Fruit fly (Drosophila melanogaster) whole organism, embryonic: ENCODE results near the gene SP1173.

Source experiments
- Atf3 ChIP-seq: fragments of 200-800 bp; sonication (Bioruptor generic); optimal IDR thresholded peaks from 3 replicates; lab custom pipeline; 2016; ENCODE audit warnings: missing biosample characterization, missing genetic modification characterization
- B-H2 ChIP-seq: fragments of 200-800 bp; sonication (Bioruptor generic); optimal IDR thresholded peaks from 2 replicates; lab custom pipeline; 2018; ENCODE audit warnings: missing biosample characterization, mild to moderate bottlenecking, missing genetic modification characterization
- CG10267 ChIP-seq: fragments of 200-800 bp; sonication (Bioruptor generic); optimal IDR thresholded peaks from 2 replicates; lab custom pipeline; 2018; ENCODE audit warnings: missing biosample characterization, mild to moderate bottlenecking, missing genetic modification characterization, moderate library complexity
- CG10543 ChIP-seq: fragments of 200-800 bp; sonication (Bioruptor generic); optimal IDR thresholded peaks from 3 replicates; lab custom pipeline; 2017; ENCODE audit warnings: missing biosample characterization, mild to moderate bottlenecking, missing genetic modification characterization, moderate library complexity
- CG10565 ChIP-seq: fragments of 200-800 bp; sonication (Bioruptor generic); optimal IDR thresholded peaks from 3 replicates; lab custom pipeline; 2016; ENCODE audit warnings: missing biosample characterization, mild to moderate bottlenecking, missing genetic modification characterization
- CG12299 ChIP-seq: fragments of 200-800 bp; sonication (Bioruptor generic); optimal IDR thresholded peaks from 2 replicates; lab custom pipeline; 2018; ENCODE audit warnings: missing biosample characterization, mild to moderate bottlenecking, missing genetic modification characterization
- CG12391 ChIP-seq: fragments of 200-800 bp; sonication (Bioruptor generic); optimal IDR thresholded peaks from 3 replicates; lab custom pipeline; 2018; ENCODE audit warnings: missing biosample characterization, mild to moderate bottlenecking, missing genetic modification characterization, moderate library complexity
- CG15011 ChIP-seq: fragments of 200-800 bp; sonication (Bioruptor generic); optimal IDR thresholded peaks from 3 replicates; lab custom pipeline; 2018; ENCODE audit warnings: missing biosample characterization, mild to moderate bottlenecking, missing genetic modification characterization
- CG1792 ChIP-seq: fragments of 200-800 bp; sonication (Bioruptor generic); optimal IDR thresholded peaks from 2 replicates; lab custom pipeline; 2016; ENCODE audit warnings: missing biosample characterization, missing genetic modification characterization
- CG18764 ChIP-seq: fragments of 200-800 bp; sonication (Bioruptor generic); optimal IDR thresholded peaks from 3 replicates; lab custom pipeline; 2016; ENCODE audit warnings: missing biosample characterization, missing genetic modification characterization
- CG2199 ChIP-seq: fragments of 200-800 bp; sonication (Bioruptor generic); IDR thresholded peaks from 3 replicates; pipeline ENCODE4 v1.3.6; 2022; ENCODE audit warnings: missing biosample characterization, missing genetic modification characterization
- CG32532 ChIP-seq: fragments of 200-800 bp; sonication (Bioruptor generic); IDR thresholded peaks from 2 replicates; pipeline ENCODE4 v1.3.6; 2022; ENCODE audit warnings: missing biosample characterization, missing genetic modification characterization
- CG3281 ChIP-seq: fragments of 200-800 bp; sonication (Bioruptor generic); optimal IDR thresholded peaks from 3 replicates; lab custom pipeline; 2017; ENCODE audit warnings: missing biosample characterization, mild to moderate bottlenecking, missing genetic modification characterization
- CG4328 ChIP-seq: fragments of 200-800 bp; sonication (Bioruptor generic); optimal IDR thresholded peaks from 3 replicates; lab custom pipeline; 2017; ENCODE audit warnings: missing biosample characterization, missing genetic modification reagents, missing genetic modification characterization
- CG4424 ChIP-seq: fragments of 200-800 bp; sonication (Bioruptor generic); optimal IDR thresholded peaks from 3 replicates; lab custom pipeline; 2016; ENCODE audit warnings: missing biosample characterization, missing genetic modification characterization
- CG6254 ChIP-seq: fragments of 200-800 bp; sonication (Bioruptor generic); optimal IDR thresholded peaks from 3 replicates; lab custom pipeline; 2017; ENCODE audit warnings: mild to moderate bottlenecking, missing biosample characterization, missing genetic modification reagents, missing genetic modification characterization
- CG6689 ChIP-seq: fragments of 200-800 bp; sonication (Bioruptor generic); IDR thresholded peaks from 2 replicates; pipeline ENCODE4 v1.3.6; 2022; ENCODE audit warnings: missing biosample characterization, missing genetic modification characterization
- CG6813 ChIP-seq: fragments of 200-800 bp; sonication (Bioruptor generic); optimal IDR thresholded peaks from 2 replicates; lab custom pipeline; 2017; ENCODE audit warnings: missing biosample characterization, missing genetic modification characterization, mild to moderate bottlenecking, moderate library complexity, missing genetic modification reagents
- CG7357 ChIP-seq: fragments of 200-800 bp; sonication (Bioruptor generic); IDR thresholded peaks from 3 replicates; pipeline ENCODE4 v1.3.6; 2022; ENCODE audit warnings: missing biosample characterization, missing genetic modification characterization
- Camta ChIP-seq: fragments of 200-800 bp; sonication (Bioruptor generic); optimal IDR thresholded peaks from 2 replicates; lab custom pipeline; 2016; ENCODE audit warnings: missing biosample characterization, missing genetic modification characterization
- Chrac-16 ChIP-seq: fragments of 200-800 bp; sonication (Bioruptor generic); optimal IDR thresholded peaks from 3 replicates; lab custom pipeline; 2016; ENCODE audit warnings: missing biosample characterization, missing genetic modification characterization
- Ets97D ChIP-seq: fragments of 200-800 bp; sonication (Bioruptor generic); optimal IDR thresholded peaks from 3 replicates; lab custom pipeline; 2016; ENCODE audit warnings: missing biosample characterization, missing genetic modification characterization
- Lpt ChIP-seq: fragments of >200 bp; optimal IDR thresholded peaks from 2 replicates; lab custom pipeline; 2018; ENCODE audit warnings: missing biosample characterization, missing genetic modification characterization
- Nf-YA ChIP-seq: fragments of 200-800 bp; sonication (Bioruptor generic); IDR thresholded peaks from 2 replicates; pipeline ENCODE4 v1.3.6; 2022; ENCODE audit warnings: missing biosample characterization, missing genetic modification characterization
- Nf-YC ChIP-seq: fragments of 200-800 bp; optimal IDR thresholded peaks from 3 replicates; lab custom pipeline; 2019; ENCODE audit warnings: missing biosample characterization, mild to moderate bottlenecking, missing genetic modification characterization, moderate library complexity
- Scr ChIP-seq: fragments of 200-800 bp; sonication (Bioruptor generic); IDR thresholded peaks from 2 replicates; pipeline ENCODE4 v1.3.6; 2022; ENCODE audit warnings: missing biosample characterization, missing genetic modification characterization; ENCODE audit not compliant: partially characterized antibody
- Six4 ChIP-seq: fragments of 200-800 bp; sonication (Bioruptor generic); optimal IDR thresholded peaks from 2 replicates; lab custom pipeline; 2016; ENCODE audit warnings: missing biosample characterization, missing genetic modification characterization
- Sox100B ChIP-seq: fragments of 200-800 bp; sonication (Bioruptor generic); optimal IDR thresholded peaks from 3 replicates; lab custom pipeline; 2018; ENCODE audit warnings: missing biosample characterization, mild to moderate bottlenecking, missing genetic modification characterization
- Sry-β ChIP-seq: fragments of 200-800 bp; sonication (Bioruptor generic); optimal IDR thresholded peaks from 2 replicates; lab custom pipeline; 2018; ENCODE audit warnings: missing biosample characterization, mild to moderate bottlenecking, missing genetic modification characterization, moderate library complexity
- Trl ChIP-seq, 3 experiments: fragments of >200 bp in 2 of 3; fragments of 200-800 bp in 1 of 3; sonication (Bioruptor generic) in 1 of 3; optimal IDR thresholded peaks; 2 replicates in 1 of 3; 3 replicates in 2 of 3; lab custom pipeline; 2016 to 2017; ENCODE audit warnings: missing biosample characterization in 1 of 3, missing genetic modification characterization in 1 of 3
- bigmax ChIP-seq: fragments of 200-800 bp; sonication (Bioruptor generic); optimal IDR thresholded peaks from 2 replicates; lab custom pipeline; 2018; ENCODE audit warnings: missing biosample characterization, mild to moderate bottlenecking, missing genetic modification characterization
- cad ChIP-seq: fragments of >200 bp; optimal IDR thresholded peaks from 2 replicates; lab custom pipeline; 2017; ENCODE audit warnings: missing biosample characterization, missing genetic modification characterization
- chm ChIP-seq: fragments of 200-800 bp; sonication (Bioruptor generic); IDR thresholded peaks from 2 replicates; pipeline ENCODE4 v1.3.6; 2022; ENCODE audit warnings: missing biosample characterization, missing genetic modification characterization
- corto ChIP-seq: fragments of 200-800 bp; sonication (Bioruptor generic); optimal IDR thresholded peaks from 2 replicates; lab custom pipeline; 2016; ENCODE audit warnings: missing biosample characterization, mild to moderate bottlenecking, missing genetic modification characterization, moderate library complexity
- crc ChIP-seq: fragments of 200-800 bp; sonication (Bioruptor generic); optimal IDR thresholded peaks from 2 replicates; lab custom pipeline; 2016; ENCODE audit warnings: missing biosample characterization, missing genetic modification characterization
- dan ChIP-seq: fragments of 200-800 bp; sonication (Bioruptor generic); IDR thresholded peaks from 2 replicates; pipeline ENCODE4 v1.3.6; 2022; ENCODE audit warnings: missing biosample characterization, missing genetic modification characterization
- dimm ChIP-seq: fragments of 200-800 bp; sonication (Bioruptor generic); IDR thresholded peaks from 2 replicates; pipeline ENCODE4 v1.3.6; 2022; ENCODE audit warnings: missing biosample characterization, missing genetic modification characterization
- emc ChIP-seq: fragments of 200-800 bp; sonication (Bioruptor generic); optimal IDR thresholded peaks from 2 replicates; lab custom pipeline; 2016; ENCODE audit warnings: missing biosample characterization, missing genetic modification characterization
- en ChIP-seq: fragments of 200-800 bp; sonication (Bioruptor generic); optimal IDR thresholded peaks from 2 replicates; lab custom pipeline; 2016; ENCODE audit warnings: missing biosample characterization, missing genetic modification characterization
- fd64A ChIP-seq: fragments of 200-800 bp; sonication (Bioruptor generic); optimal IDR thresholded peaks from 3 replicates; lab custom pipeline; 2018; ENCODE audit warnings: missing biosample characterization, mild to moderate bottlenecking, missing genetic modification characterization
- insv ChIP-seq, 2 experiments: fragments of 200-800 bp; sonication (Bioruptor generic); optimal IDR thresholded peaks; 3 replicates each; lab custom pipeline; 2016 to 2018; ENCODE audit warnings: missing biosample characterization in 2 of 2, missing genetic modification characterization in 2 of 2
- inv ChIP-seq: fragments of 200-800 bp; sonication (Bioruptor generic); IDR thresholded peaks from 2 replicates; pipeline ENCODE4 v1.3.6; 2022; ENCODE audit warnings: missing biosample characterization, missing genetic modification characterization; ENCODE audit not compliant: partially characterized antibody
- lilli ChIP-seq: fragments of 200-800 bp; sonication (Bioruptor generic); optimal IDR thresholded peaks from 3 replicates; lab custom pipeline; 2016; ENCODE audit warnings: missing biosample characterization, missing genetic modification characterization
- sisA ChIP-seq: fragments of 200-800 bp; sonication (Bioruptor generic); IDR thresholded peaks from 2 replicates; pipeline ENCODE4 v1.3.6; 2022; ENCODE audit warnings: missing biosample characterization, missing genetic modification characterization
- sr ChIP-seq: fragments of 200-800 bp; sonication (Bioruptor generic); IDR thresholded peaks from 3 replicates; pipeline ENCODE4 v1.3.6; 2022; ENCODE audit warnings: missing biosample characterization, missing genetic modification characterization
- tgo ChIP-seq: fragments of 200-800 bp; sonication (Bioruptor generic); IDR thresholded peaks from 3 replicates; pipeline ENCODE4 v1.3.6; 2022; ENCODE audit warnings: missing biosample characterization, missing genetic modification characterization
- unc-4 ChIP-seq: fragments of 200-800 bp; sonication (Bioruptor generic); IDR thresholded peaks from 2 replicates; pipeline ENCODE4 v1.3.6; 2022; ENCODE audit warnings: missing biosample characterization, missing genetic modification characterization; ENCODE audit not compliant: partially characterized antibody
- vvl ChIP-seq: fragments of 200-800 bp; sonication (Bioruptor generic); IDR thresholded peaks from 2 replicates; pipeline ENCODE4 v1.3.6; 2022; ENCODE audit warnings: missing biosample characterization, missing genetic modification characterization
- wdn ChIP-seq: fragments of 200-800 bp; sonication (Bioruptor generic); IDR thresholded peaks from 2 replicates; pipeline ENCODE4 v1.3.6; 2022; ENCODE audit warnings: missing biosample characterization, missing genetic modification characterization

Gene SP1173

DNA sequence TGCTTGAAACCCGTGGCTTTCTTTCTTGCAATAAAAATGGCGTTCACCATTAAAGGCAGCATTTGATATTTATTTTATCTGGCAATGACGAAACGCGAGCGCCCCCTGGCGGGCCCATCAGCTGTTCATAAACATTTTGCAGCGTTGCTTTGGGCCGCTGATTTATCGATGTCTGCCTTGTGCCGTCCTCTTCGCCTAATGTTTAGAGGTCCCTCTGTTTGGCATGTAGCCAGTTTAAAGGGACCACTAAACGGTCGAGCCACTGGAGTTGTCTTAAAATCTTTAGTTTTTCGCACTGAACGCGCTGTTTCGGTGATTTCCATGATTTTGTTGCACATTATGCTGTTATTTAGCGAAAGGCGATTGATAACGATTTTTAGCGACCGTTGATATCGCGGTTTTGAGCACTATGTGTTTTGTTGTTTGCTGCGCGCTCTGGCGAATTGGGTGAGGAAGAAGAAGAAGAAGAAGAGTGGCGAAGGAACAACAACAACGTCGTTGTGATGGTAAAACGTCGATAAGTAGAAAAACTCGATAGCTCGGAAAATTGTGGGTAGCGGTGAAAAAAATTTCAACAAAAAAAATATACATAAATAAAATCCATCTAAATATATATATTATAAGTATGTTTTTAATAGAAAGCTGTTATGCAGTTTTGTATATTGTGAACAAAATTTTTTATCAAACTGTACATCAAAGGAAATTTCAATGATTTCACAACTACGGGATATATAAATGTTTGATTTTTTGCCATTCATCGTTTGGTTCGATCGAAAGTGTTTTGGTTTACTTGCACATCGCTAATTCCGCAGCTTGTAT, 49.2 kb upstream of the SP1173 start, which contains the start of the genes velo and Sbds (continued):
- TF ChIP-seq CG10267 (tag; lab: Kevin White, UChicago) (peak; percentile 48), wdn (no peak), Ets97D (peak; percentile 79), dimm (GFP tag; lab: Robert Waterston, UW) (no peak), Nf-YC (tag; lab: Kevin White, UChicago) (peak; percentile 67), dan (no peak), corto (GFP tag; lab: Kevin White, UChicago) (no peak), Sox100B (GFP tag; lab: Kevin White, UChicago) (peak; percentile 63), CG32532 (GFP tag; lab: Robert Waterston, UW) (peak; percentile 66), sisA (peak; percentile 23; the same call in 1 of the 2 replicates), en (GFP tag; lab: Kevin White, UChicago) (no peak), CG1792 (GFP tag; lab: Kevin White, UChicago) (no peak), bigmax (peak; percentile 97), CG18764 (no peak), CG4328 (GFP tag; lab: Kevin White, UChicago) (no peak), CG6689 (peak; percentile 58), crc (GFP tag; lab: Kevin White, UChicago) (no peak), emc (GFP tag; lab: Kevin White, UChicago) (no peak), CG12299 (tag; lab: Kevin White, UChicago) (peak; percentile 22), Six4 (GFP tag; lab: Kevin White, UChicago) (peak; percentile 20), CG4424 (GFP tag; lab: Kevin White, UChicago) (peak; percentile 27), Camta (GFP tag; lab: Kevin White, UChicago) (peak; percentile 18), fd64A (no peak), CG10543 (GFP tag; lab: Kevin White, UChicago) (peak; percentile 71), CG10565 (no peak), insv (GFP tag; optimal IDR thresholded peaks at IDR 0.05; lab: Kevin White, UChicago) (peak in 1 of 2 experiments; percentile 35), Nf-YA (GFP tag; lab: Robert Waterston, UW) (no peak), vvl (GFP tag; lab: Robert Waterston, UW) (peak; percentile 80), Sry-β (GFP tag; lab: Kevin White, UChicago) (peak; percentile 71), Trl (optimal IDR thresholded peaks at IDR 0.05; lab: Kevin White, UChicago) (no peak), Trl (GFP tag; optimal IDR thresholded peaks at IDR 0.05; lab: Kevin White, UChicago) (no peak), CG12391 (peak; percentile 72), sr (GFP tag; lab: Robert Waterston, UW) (no peak), CG2199 (GFP tag; lab: Robert Waterston, UW) (no peak), tgo (GFP tag; lab: Robert Waterston, UW) (no peak), Chrac-16 (GFP tag; lab: Kevin White, UChicago) (peak; percentile 12), lilli (GFP tag; lab: Kevin White, UChicago) (peak; percentile 17), inv (GFP tag; lab: Robert Waterston, UW) (peak; percentile 62), B-H2 (GFP tag; lab: Kevin White, UChicago) (peak; percentile 56), CG3281 (GFP tag; lab: Kevin White, UChicago) (peak; percentile 51), CG15011 (no peak), CG6813 (GFP tag; lab: Kevin White, UChicago) (no peak), Lpt (GFP tag; lab: Kevin White, UChicago) (no peak), unc-4 (GFP tag; lab: Robert Waterston, UW) (peak; percentile 70), Atf3 (no peak), CG7357 (GFP tag; lab: Robert Waterston, UW) (no peak), chm (GFP tag; lab: Robert Waterston, UW) (peak; percentile 43; the same call in 1 of the 2 replicates), cad (GFP tag; lab: Kevin White, UChicago) (no peak), Scr (peak; percentile 80), CG6254 (GFP tag; lab: Kevin White, UChicago) (peak; percentile 33)
